Fruit fly (Drosophila melanogaster) whole organism, prepupa: ENCODE measurements around the gene CG42564.

Experiments used
- Blimp-1 ChIP-seq: fragments of 200-800 bp; sonication (Bioruptor generic); optimal IDR thresholded peaks from 3 replicates; lab custom pipeline; 2017; ENCODE audit warnings: missing biosample characterization, missing genetic modification characterization, mild to moderate bottlenecking, moderate library complexity, missing genetic modification reagents
- CG11762 ChIP-seq: fragments of 200-800 bp; sonication (Bioruptor generic); optimal IDR thresholded peaks from 3 replicates; lab custom pipeline; 2016; ENCODE audit warnings: missing biosample characterization, missing genetic modification characterization; ENCODE audit not compliant: insufficient read depth
- CG1621 ChIP-seq: fragments of 200-800 bp; sonication (Bioruptor generic); optimal IDR thresholded peaks from 3 replicates; lab custom pipeline; 2018; ENCODE audit warnings: missing biosample characterization, mild to moderate bottlenecking, missing genetic modification characterization
- CG16779 ChIP-seq: fragments of 200-800 bp; sonication (Bioruptor generic); optimal IDR thresholded peaks from 3 replicates; lab custom pipeline; 2017; ENCODE audit warnings: missing biosample characterization, mild to moderate bottlenecking, missing genetic modification characterization
- CG3032 ChIP-seq: fragments of 200-800 bp; optimal IDR thresholded peaks from 2 replicates; lab custom pipeline; 2019; ENCODE audit warnings: missing biosample characterization, mild to moderate bottlenecking, missing genetic modification characterization, moderate library complexity
- CG31627 ChIP-seq: fragments of 200-800 bp; sonication (Bioruptor generic); optimal IDR thresholded peaks from 3 replicates; lab custom pipeline; 2016; ENCODE audit warnings: missing biosample characterization, missing genetic modification characterization
- CG32006 ChIP-seq: fragments of 200-800 bp; sonication (Bioruptor generic); optimal IDR thresholded peaks from 3 replicates; lab custom pipeline; 2017; ENCODE audit warnings: missing biosample characterization, mild to moderate bottlenecking, missing genetic modification characterization
- CG3919 ChIP-seq: fragments of 200-800 bp; sonication (Bioruptor generic); optimal IDR thresholded peaks from 3 replicates; lab custom pipeline; 2016; ENCODE audit warnings: missing biosample characterization, missing genetic modification characterization
- CG4318 ChIP-seq: fragments of 200-800 bp; sonication (Bioruptor generic); optimal IDR thresholded peaks from 3 replicates; lab custom pipeline; 2017; ENCODE audit warnings: missing biosample characterization, mild to moderate bottlenecking, missing genetic modification characterization
- CG6163 ChIP-seq: fragments of 200-800 bp; sonication (Bioruptor generic); IDR thresholded peaks from 3 replicates; pipeline ENCODE4 v1.3.6; 2022; ENCODE audit warnings: missing biosample characterization, missing genetic modification characterization
- CG6792 ChIP-seq: fragments of 200-800 bp; sonication (Bioruptor generic); optimal IDR thresholded peaks from 3 replicates; lab custom pipeline; 2016; ENCODE audit warnings: missing biosample characterization, missing genetic modification characterization
- CG6854 ChIP-seq: fragments of 200-800 bp; sonication (Bioruptor generic); optimal IDR thresholded peaks from 2 replicates; lab custom pipeline; 2017; ENCODE audit warnings: missing biosample characterization, mild to moderate bottlenecking, missing genetic modification characterization
- CG8119 ChIP-seq: fragments of 200-800 bp; sonication (Bioruptor generic); IDR thresholded peaks from 3 replicates; pipeline ENCODE4 v1.3.6; 2022; ENCODE audit warnings: missing biosample characterization, missing genetic modification characterization
- CG9139 ChIP-seq: fragments of 200-800 bp; sonication (Bioruptor generic); optimal IDR thresholded peaks from 3 replicates; lab custom pipeline; 2017; ENCODE audit warnings: missing biosample characterization, mild to moderate bottlenecking, missing genetic modification characterization
- Eip78C ChIP-seq: fragments of 200-800 bp; sonication (Bioruptor generic); peaks from one replicate; lab custom pipeline; 2016; ENCODE audit warnings: missing biosample characterization, missing genetic modification characterization
- Ets96B ChIP-seq: fragments of 200-800 bp; optimal IDR thresholded peaks from 2 replicates; lab custom pipeline; 2019; ENCODE audit warnings: missing biosample characterization, mild to moderate bottlenecking, missing genetic modification characterization, moderate library complexity
- Hr38 ChIP-seq: sonication (Bioruptor generic); optimal IDR thresholded peaks from 2 replicates; lab custom pipeline; 2016; ENCODE audit warnings: missing biosample characterization, missing genetic modification characterization
- Hr39 ChIP-seq: fragments of 200-800 bp; sonication (Bioruptor generic); optimal IDR thresholded peaks from 2 replicates; lab custom pipeline; 2016; ENCODE audit warnings: missing biosample characterization, missing genetic modification characterization
- Lpt ChIP-seq: fragments of 200-800 bp; sonication (Bioruptor generic); optimal IDR thresholded peaks from 3 replicates; lab custom pipeline; 2016; ENCODE audit warnings: missing biosample characterization, missing genetic modification characterization
- Smox ChIP-seq: fragments of 200-800 bp; sonication (Bioruptor generic); optimal IDR thresholded peaks from 3 replicates; lab custom pipeline; 2016; ENCODE audit warnings: missing biosample characterization, missing genetic modification characterization
- Sox102F ChIP-seq: fragments of 200-800 bp; sonication (Bioruptor generic); optimal IDR thresholded peaks from 2 replicates; lab custom pipeline; 2016; ENCODE audit warnings: missing biosample characterization, mild to moderate bottlenecking, missing genetic modification characterization
- Sox14 ChIP-seq: fragments of 200-800 bp; sonication (Bioruptor generic); optimal IDR thresholded peaks from 3 replicates; lab custom pipeline; 2016; ENCODE audit warnings: missing biosample characterization, missing genetic modification characterization
- achi ChIP-seq: fragments of 200-800 bp; sonication (Bioruptor generic); optimal IDR thresholded peaks from 3 replicates; lab custom pipeline; 2016; ENCODE audit warnings: missing biosample characterization, missing genetic modification characterization
- acj6 ChIP-seq: fragments of 200-800 bp; sonication (Bioruptor generic); optimal IDR thresholded peaks from 3 replicates; lab custom pipeline; 2016; ENCODE audit warnings: missing biosample characterization, missing genetic modification characterization
- dac ChIP-seq: fragments of 200-800 bp; sonication (Bioruptor generic); optimal IDR thresholded peaks from 2 replicates; lab custom pipeline; 2017; ENCODE audit warnings: missing biosample characterization, mild to moderate bottlenecking, missing genetic modification characterization
- dsx ChIP-seq: fragments of 200-800 bp; optimal IDR thresholded peaks from 3 replicates; lab custom pipeline; 2019; ENCODE audit warnings: missing biosample characterization, mild to moderate bottlenecking, missing genetic modification characterization, moderate library complexity; ENCODE audit not compliant: poor library complexity, severe bottlenecking
- eg ChIP-seq: fragments of 200-800 bp; sonication (Bioruptor generic); IDR thresholded peaks from 3 replicates; pipeline ENCODE4 v1.3.6; 2022; ENCODE audit warnings: missing biosample characterization, missing genetic modification characterization
- fd59A ChIP-seq: fragments of 200-800 bp; sonication (Bioruptor generic); optimal IDR thresholded peaks from 2 replicates; lab custom pipeline; 2017; ENCODE audit warnings: missing biosample characterization, mild to moderate bottlenecking, missing genetic modification characterization, missing genetic modification reagents
- fd85E ChIP-seq: fragments of 200-800 bp; sonication (Bioruptor generic); optimal IDR thresholded peaks from 3 replicates; lab custom pipeline; 2016; ENCODE audit warnings: missing biosample characterization, missing genetic modification characterization
- fkh ChIP-seq: fragments of 200-800 bp; sonication (Bioruptor generic); optimal IDR thresholded peaks from 3 replicates; lab custom pipeline; 2017; ENCODE audit warnings: missing biosample characterization, mild to moderate bottlenecking, missing genetic modification characterization, moderate library complexity
- lz ChIP-seq: fragments of 200-800 bp; sonication (Bioruptor generic); optimal IDR thresholded peaks from 3 replicates; lab custom pipeline; 2016; ENCODE audit warnings: missing biosample characterization, missing genetic modification characterization
- net ChIP-seq: fragments of 200-800 bp; sonication (Bioruptor generic); optimal IDR thresholded peaks from 3 replicates; lab custom pipeline; 2016; ENCODE audit warnings: missing biosample characterization, missing genetic modification characterization
- salr ChIP-seq, 2 experiments: fragments of 200-800 bp; sonication (Bioruptor generic); optimal IDR thresholded peaks; 3 replicates each; lab custom pipeline; 2016 to 2018; ENCODE audit warnings: missing biosample characterization in 2 of 2, missing genetic modification characterization in 2 of 2, mild to moderate bottlenecking in 1 of 2
- spab ChIP-seq: fragments of 200-800 bp; sonication (Bioruptor generic); optimal IDR thresholded peaks from 2 replicates; lab custom pipeline; 2017; ENCODE audit warnings: missing biosample characterization, mild to moderate bottlenecking, missing genetic modification characterization, missing genetic modification reagents
- ss ChIP-seq, 2 experiments: fragments of 200-800 bp; sonication (Bioruptor generic); optimal IDR thresholded peaks; 2 replicates in 1 of 2; 3 replicates in 1 of 2; lab custom pipeline; 2017 to 2018; ENCODE audit warnings: mild to moderate bottlenecking in 2 of 2, missing biosample characterization in 2 of 2, missing genetic modification characterization in 2 of 2, moderate library complexity in 1 of 2
- svp ChIP-seq: fragments of 200-800 bp; sonication (Bioruptor generic); peaks from one replicate; lab custom pipeline; 2016; ENCODE audit warnings: missing biosample characterization, missing genetic modification characterization
- topi ChIP-seq: fragments of 200-800 bp; sonication (Bioruptor generic); optimal IDR thresholded peaks from 3 replicates; lab custom pipeline; 2016; ENCODE audit warnings: missing biosample characterization, missing genetic modification characterization

CG42564 gene

dm6 chr3R:6348943-6349342, 25.3 kb upstream of the CG42564 start, which contains the start of gene Hr83:
TSS of gene Hr83 (plus strand) at chr3R:6349243.
- TF ChIP-seq dac (no peak), achi (no peak), Sox102F (no peak), CG6792 (GFP tag; lab: Kevin White, UChicago) (no peak), fkh (GFP tag; lab: Kevin White, UChicago) (no peak), ss (GFP tag; optimal IDR thresholded peaks at IDR 0.05; lab: Kevin White, UChicago) (no peak), Ets96B (tag; lab: Kevin White, UChicago) (no peak), CG9139 (GFP tag; lab: Kevin White, UChicago) (no peak), CG4318 (GFP tag; lab: Kevin White, UChicago) (no peak), Sox14 (no peak), eg (GFP tag; lab: Robert Waterston, UW) (no peak), net (no peak), fd59A (GFP tag; lab: Kevin White, UChicago) (no peak), salr (GFP tag; optimal IDR thresholded peaks at IDR 0.05; lab: Kevin White, UChicago) (no peak), CG11762 (GFP tag; lab: Kevin White, UChicago) (no peak), lz (GFP tag; lab: Kevin White, UChicago) (no peak), CG16779 (tag; lab: Kevin White, UChicago) (no peak), CG31627 (no peak), acj6 (GFP tag; lab: Kevin White, UChicago) (no peak), Blimp-1 (no peak)

dm6 chr3R:6350755-6351154, 23.5 kb upstream of the CG42564 start, which contains the start of gene Pak:
TSS of gene Pak (plus strand) at chr3R:6350896.
- TF ChIP-seq eg (GFP tag; lab: Robert Waterston, UW), result no peak
- peak; percentile 19 for TF ChIP-seq topi (GFP tag; lab: Kevin White, UChicago)
- TF ChIP-seq CG6792 (GFP tag; lab: Kevin White, UChicago), result no peak
- TF ChIP-seq CG31627, result peak; percentile 10
- TF ChIP-seq CG1621 (tag; lab: Kevin White, UChicago), result no peak
- TF ChIP-seq dsx (GFP tag; lab: Kevin White, UChicago), result peak; percentile 70
- peak; percentile 3 for TF ChIP-seq achi

- TF ChIP-seq Blimp-1 (no peak), Smox (no peak), CG11762 (GFP tag; lab: Kevin White, UChicago) (no peak), fd85E (no peak), CG31627 (no peak), salr (GFP tag; optimal IDR thresholded peaks at IDR 0.05; lab: Kevin White, UChicago) (peak in 1 of 2 experiments; percentile 8), CG3032 (tag; lab: Kevin White, UChicago) (no peak), CG6163 (GFP tag; lab: Robert Waterston, UW) (0 out of 3 replicates have a peak, but pooled peaks have one; percentile 10), spab (GFP tag; lab: Kevin White, UChicago) (no peak), Ets96B (tag; lab: Kevin White, UChicago) (no peak), CG4318 (GFP tag; lab: Kevin White, UChicago) (no peak), CG32006 (GFP tag; lab: Kevin White, UChicago) (peak; percentile 22), ss (GFP tag; optimal IDR thresholded peaks at IDR 0.05; lab: Kevin White, UChicago) (peak in 1 of 2 experiments; percentile 7), Hr38 (no peak), svp (GFP tag; lab: Kevin White, UChicago) (no peak), Eip78C (GFP tag; lab: Kevin White, UChicago) (peak; percentile 81), dsx (GFP tag; lab: Kevin White, UChicago) (no peak), dac (no peak), CG16779 (tag; lab: Kevin White, UChicago) (no peak), CG3919 (GFP tag; lab: Kevin White, UChicago) (peak; percentile 10), CG9139 (GFP tag; lab: Kevin White, UChicago) (peak; percentile 32), CG6854 (GFP tag; lab: Kevin White, UChicago) (peak; percentile 29), Lpt (GFP tag; lab: Kevin White, UChicago) (peak; percentile 29), CG1621 (tag; lab: Kevin White, UChicago) (peak; percentile 37), CG8119 (0 out of 3 replicates have a peak, but pooled peaks have one; percentile 36), lz (GFP tag; lab: Kevin White, UChicago) (no peak), Hr39 (GFP tag; lab: Kevin White, UChicago) (no peak)
- TF ChIP-seq, all 60 proteins: peak for 11
Observed at dm6 chr3R:6351181-6351580, 23.1 kb upstream of the CG42564 start.
